Worm (Caenorhabditis elegans) whole organism, late embryonic: ENCODE measurements around the gene D2096.5.

Experiments
- C38D4.7 ChIP-seq: fragments of 200-800 bp; sonication (Bioruptor generic); optimal IDR thresholded peaks from 2 replicates; lab custom pipeline; 2018; ENCODE audit warnings: mild to moderate bottlenecking, missing genetic modification characterization, moderate library complexity, missing compliant biosample characterization
- ceh-9 ChIP-seq: sonication (generic microtip); optimal IDR thresholded peaks from 2 replicates; lab custom pipeline; 2016; ENCODE audit warnings: mild to moderate bottlenecking, missing genetic modification characterization, inconsistent platforms, missing compliant biosample characterization
- hlh-8 ChIP-seq: sonication (generic microtip); optimal IDR thresholded peaks from 2 replicates; lab custom pipeline; 2016; ENCODE audit warnings: missing genotype, missing genetic modification characterization, missing compliant biosample characterization
- lim-6 ChIP-seq: sonication (generic microtip); optimal IDR thresholded peaks from 2 replicates; lab custom pipeline; 2016; ENCODE audit warnings: missing genetic modification characterization, missing compliant biosample characterization
- nhr-11 ChIP-seq: fragments of 150-350 bp; optimal IDR thresholded peaks from 2 replicates; lab custom pipeline; 2014; ENCODE audit warnings: missing biosample characterization, missing genetic modification characterization

ce11 chrIV:8339636-8340035, 19.9 kb downstream of the D2096.5 start, which contains the start of gene lgc-6:
- no peak for TF ChIP-seq nhr-11 (tag; lab: Kevin White, UChicago)
- TF ChIP-seq hlh-8: no peak
- TF ChIP-seq lim-6 (tag; lab: Kevin White, UChicago): no peak
- no peak for TF ChIP-seq ceh-9 (tag; lab: Kevin White, UChicago)
- no peak for TF ChIP-seq C38D4.7 (GFP tag; lab: Kevin White, UChicago)
